Worm (Caenorhabditis elegans) whole organism, late embryonic: ENCODE data around the gene mrpl-35.

Experiments
- ceh-22 ChIP-seq: sonication (generic microtip); optimal IDR thresholded peaks from 2 replicates; lab custom pipeline; 2017; ENCODE audit warnings: missing biosample characterization, missing genetic modification characterization
- syd-9 ChIP-seq: sonication (generic microtip); optimal IDR thresholded peaks from 2 replicates; lab custom pipeline; 2016; ENCODE audit warnings: mild to moderate bottlenecking, missing genetic modification characterization, moderate library complexity, missing compliant biosample characterization

ce11 chrIII:3470973-3471372 lies 39.1 kb upstream of the mrpl-35 start:
- TF ChIP-seq ceh-22 (tag; lab: Kevin White, UChicago): no peak
- no peak for TF ChIP-seq syd-9 (tag; lab: Kevin White, UChicago)
